Worm (Caenorhabditis elegans): ENCODE results near the gene rbm-17.

The rbm-17 gene

DNA sequence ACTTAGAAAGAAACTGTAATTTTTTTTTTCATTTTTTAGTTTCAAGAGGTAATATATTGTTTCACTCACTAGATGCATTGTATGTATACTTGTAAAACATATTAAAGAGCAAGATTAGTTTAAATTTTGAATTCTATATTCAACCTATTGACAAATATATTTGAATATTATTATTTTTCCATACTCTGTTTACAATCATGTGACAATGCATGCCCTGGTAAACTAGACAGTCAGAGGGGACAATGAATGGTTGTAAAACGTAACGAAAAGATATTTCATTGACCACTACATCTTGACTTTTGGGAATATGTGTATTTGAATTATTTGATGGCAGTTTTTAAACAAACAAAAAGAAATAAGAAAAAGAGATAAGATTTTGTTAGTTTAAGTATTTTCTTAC is 15.8 kb upstream of the rbm-17 start:
- TF ChIP-seq blmp-1 (tag; optimal IDR thresholded peaks at IDR 0.05) (no peak), drap-1 (GFP tag; optimal IDR thresholded peaks at IDR 0.05) (no peak), flh-1 (GFP tag; optimal IDR thresholded peaks at IDR 0.05) (no peak), ceh-83 (GFP tag; optimal IDR thresholded peaks at IDR 0.05) (no peak), unc-39 (tag; optimal IDR thresholded peaks at IDR 0.05) (no peak), zip-8 (tag; optimal IDR thresholded peaks at IDR 0.05) (no peak), ceh-43 (GFP tag; optimal IDR thresholded peaks at IDR 0.05) (no peak), pha-4 (tag; optimal IDR thresholded peaks at IDR 0.05) (no peak), nhr-2 (tag; optimal IDR thresholded peaks at IDR 0.05) (no peak), cnd-1 (tag; optimal IDR thresholded peaks at IDR 0.05) (no peak), elt-3 (tag; optimal IDR thresholded peaks at IDR 0.05) (no peak), bed-3 (GFP tag; optimal IDR thresholded peaks at IDR 0.05) (no peak), nhr-12 (tag; optimal IDR thresholded peaks at IDR 0.05) (no peak), mep-1 (tag; optimal IDR thresholded peaks at IDR 0.05) (no peak)

DNA sequence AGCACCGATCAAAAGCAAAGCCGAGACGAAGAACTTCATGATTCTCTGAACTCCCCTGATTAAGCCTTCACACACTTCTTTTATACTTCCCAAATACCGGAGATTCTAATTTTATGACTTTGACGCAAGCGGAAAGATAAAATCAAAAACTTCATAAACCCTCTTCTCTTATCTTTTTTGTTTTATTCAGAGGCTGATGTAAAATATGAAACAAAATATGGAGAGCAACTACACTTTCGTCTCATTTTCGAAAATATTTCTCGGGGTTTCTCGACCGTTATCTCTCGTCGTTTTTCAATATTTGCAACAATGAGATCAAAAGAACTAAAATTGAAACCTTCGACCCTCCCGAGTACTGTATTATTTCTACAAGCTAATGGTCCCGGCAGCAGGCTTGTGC is 15.1 kb upstream of the rbm-17 start, which contains the start of gene lys-4:
lys-4 (minus strand) TSS at position 115 of the 400 bp plus-strand sequence.
- no peak for TF ChIP-seq hlh-1 (tag; optimal IDR thresholded peaks at IDR 0.05)

DNA sequence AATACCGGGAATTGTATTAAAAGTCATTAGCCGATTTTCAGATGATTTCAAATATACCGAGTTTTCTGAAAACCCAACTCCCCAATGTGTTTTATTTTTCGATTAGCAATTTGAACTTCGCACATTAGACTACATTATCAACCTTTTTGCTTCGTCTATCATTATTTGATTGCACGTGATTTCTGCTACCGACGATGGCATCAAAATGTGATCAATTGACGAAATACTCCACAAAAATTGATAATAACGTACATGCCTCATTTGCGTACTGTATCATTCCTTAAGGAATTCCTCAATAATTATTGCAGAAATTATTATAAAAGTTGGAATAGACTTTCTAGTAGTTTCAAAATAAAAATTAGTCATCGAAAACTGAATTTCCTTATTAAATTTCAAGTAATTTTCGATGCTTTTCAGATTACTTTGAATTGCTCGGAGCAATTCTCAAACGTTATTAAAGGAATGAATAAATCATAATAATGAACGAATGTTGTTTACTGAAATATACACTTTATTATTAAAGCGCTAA is 14.3 kb upstream of the rbm-17 start:
- no peak for TF ChIP-seq ceh-83 (GFP tag; optimal IDR thresholded peaks at IDR 0.05)
- TF ChIP-seq elt-3 (tag; optimal IDR thresholded peaks at IDR 0.05): no peak
- no peak for TF ChIP-seq drap-1 (GFP tag; optimal IDR thresholded peaks at IDR 0.05)
- TF ChIP-seq elt-1 (tag; optimal IDR thresholded peaks at IDR 0.05; ENCODE audit: borderline replicate concordance, insufficient read depth): no peak
- TF ChIP-seq M03D4.4 (tag; optimal IDR thresholded peaks at IDR 0.05): no peak
- TF ChIP-seq snpc-4 (tag; optimal IDR thresholded peaks at IDR 0.05): no peak
- no peak for TF ChIP-seq flh-1 (GFP tag; optimal IDR thresholded peaks at IDR 0.05)
- TF ChIP-seq zip-8 (tag; optimal IDR thresholded peaks at IDR 0.05): no peak
- no peak for TF ChIP-seq mab-5 (tag; optimal IDR thresholded peaks at IDR 0.05)
- no peak for TF ChIP-seq bed-3 (GFP tag; optimal IDR thresholded peaks at IDR 0.05)
- no peak for TF ChIP-seq cnd-1 (tag; optimal IDR thresholded peaks at IDR 0.05)
- no peak for TF ChIP-seq nhr-12 (tag; optimal IDR thresholded peaks at IDR 0.05)
- TF ChIP-seq ztf-11 (tag; optimal IDR thresholded peaks at IDR 0.05): no peak

DNA sequence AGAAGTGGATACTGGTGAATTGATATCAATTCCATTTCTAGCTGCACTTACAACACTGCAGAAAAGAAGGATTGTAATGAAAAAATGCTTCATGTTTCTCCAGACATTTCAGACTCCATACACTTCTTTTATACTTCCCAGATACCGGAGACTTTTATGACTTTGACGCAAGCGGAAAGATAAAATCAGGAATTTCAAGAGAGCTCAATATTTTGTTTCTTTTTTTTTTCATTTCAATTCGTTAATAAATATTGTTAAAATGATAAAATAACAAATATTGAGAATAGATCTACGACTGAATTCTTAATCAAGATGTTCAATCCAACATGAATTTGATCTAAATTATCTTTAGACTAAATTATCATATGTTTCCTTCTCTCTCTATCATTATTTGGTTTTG is 12.6 kb upstream of the rbm-17 start, which contains the start of gene lys-5:
lys-5 (minus strand) TSS at position 101 of the 400 bp plus-strand sequence.
- TF ChIP-seq sem-2 (GFP tag; optimal IDR thresholded peaks at IDR 0.05) (no peak), M03D4.4 (tag; optimal IDR thresholded peaks at IDR 0.05) (no peak), nhr-76 (tag; optimal IDR thresholded peaks at IDR 0.05) (no peak), ces-1 (GFP tag; optimal IDR thresholded peaks at IDR 0.05) (no peak), unc-62 (GFP tag; optimal IDR thresholded peaks at IDR 0.05) (no peak), nhr-12 (tag; optimal IDR thresholded peaks at IDR 0.05) (no peak)

DNA sequence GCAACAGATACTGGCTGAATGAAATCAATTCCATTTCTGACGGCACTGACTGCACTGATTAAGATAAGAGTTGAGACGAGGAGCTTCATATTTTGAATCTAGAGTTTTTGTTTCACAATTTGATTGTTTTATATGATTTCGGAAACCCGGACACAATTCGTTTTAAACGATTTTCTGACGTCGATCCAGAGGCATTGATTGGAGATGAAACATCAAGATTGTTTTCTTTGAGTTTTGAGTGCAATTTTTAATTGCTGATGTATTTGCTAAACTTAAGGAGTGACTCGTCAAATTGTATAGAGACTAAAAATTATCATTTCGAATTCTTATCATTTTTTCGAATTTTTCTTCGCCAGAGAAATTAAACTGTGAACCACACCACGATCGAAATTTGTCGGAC is 10.3 kb upstream of the rbm-17 start, which contains the start of gene lys-6:
lys-6 (minus strand) TSS at position 101 of the 400 bp plus-strand sequence.
- TF ChIP-seq pha-4 (tag; optimal IDR thresholded peaks at IDR 0.05) (no peak), nhr-237 (tag; optimal IDR thresholded peaks at IDR 0.05) (no peak), M03D4.4 (tag; optimal IDR thresholded peaks at IDR 0.05) (no peak), mls-2 (tag; optimal IDR thresholded peaks at IDR 0.05) (no peak), mab-5 (tag; optimal IDR thresholded peaks at IDR 0.05) (no peak), blmp-1 (tag; optimal IDR thresholded peaks at IDR 0.05) (no peak), zip-8 (tag; optimal IDR thresholded peaks at IDR 0.05) (no peak), unc-62 (GFP tag; optimal IDR thresholded peaks at IDR 0.05) (no peak), ztf-11 (tag; optimal IDR thresholded peaks at IDR 0.05) (no peak), bed-3 (GFP tag; optimal IDR thresholded peaks at IDR 0.05) (no peak), ceh-39 (tag; optimal IDR thresholded peaks at IDR 0.05) (no peak), sptf-1 (tag; optimal IDR thresholded peaks at IDR 0.05) (no peak), ceh-43 (GFP tag; optimal IDR thresholded peaks at IDR 0.05) (no peak), mep-1 (tag; optimal IDR thresholded peaks at IDR 0.05) (no peak), sem-2 (GFP tag; optimal IDR thresholded peaks at IDR 0.05) (no peak)

DNA sequence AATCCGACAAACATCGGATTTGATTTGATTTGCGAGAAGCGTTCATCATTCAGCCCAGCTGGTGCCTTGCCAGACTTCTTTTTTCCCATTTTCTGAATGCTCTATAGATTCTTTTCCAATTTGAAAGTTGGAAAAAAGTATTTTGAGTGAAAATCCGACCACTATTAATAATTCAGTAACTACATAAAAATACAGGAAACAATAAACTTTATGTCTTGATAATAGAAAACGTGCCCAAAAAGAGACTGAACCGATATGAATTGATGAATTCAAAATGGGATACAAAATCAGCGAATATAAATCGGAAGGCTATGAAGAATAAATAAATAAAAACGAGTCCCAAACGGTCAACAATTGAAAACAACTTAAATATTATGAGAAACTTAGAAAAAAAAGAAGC is 6.4 kb upstream of the rbm-17 start, which contains the start of gene F58B3.4:
F58B3.4 (minus strand) TSS at position 101 of the 400 bp plus-strand sequence.
- TF ChIP-seq nhr-76 (tag; optimal IDR thresholded peaks at IDR 0.05) (no peak), hlh-1 (tag; optimal IDR thresholded peaks at IDR 0.05) (no peak), ceh-39 (tag; optimal IDR thresholded peaks at IDR 0.05) (no peak), cnd-1 (tag; optimal IDR thresholded peaks at IDR 0.05) (no peak), nhr-2 (tag; optimal IDR thresholded peaks at IDR 0.05) (no peak), sem-2 (GFP tag; optimal IDR thresholded peaks at IDR 0.05) (no peak), ceh-43 (GFP tag; optimal IDR thresholded peaks at IDR 0.05) (no peak), ceh-83 (GFP tag; optimal IDR thresholded peaks at IDR 0.05) (no peak), unc-62 (GFP tag; optimal IDR thresholded peaks at IDR 0.05) (no peak), elt-1 (tag; optimal IDR thresholded peaks at IDR 0.05; ENCODE audit: borderline replicate concordance, insufficient read depth) (no peak), nhr-237 (tag; optimal IDR thresholded peaks at IDR 0.05) (no peak), mab-5 (tag; optimal IDR thresholded peaks at IDR 0.05) (no peak), M03D4.4 (tag; optimal IDR thresholded peaks at IDR 0.05) (no peak), unc-120 (tag; optimal IDR thresholded peaks at IDR 0.05; ENCODE audit: poor library complexity, severe bottlenecking) (no peak), bed-3 (GFP tag; optimal IDR thresholded peaks at IDR 0.05) (no peak)

Measured in whole organism, mixed stage, embryonic.